Fruit fly (Drosophila melanogaster) whole organism, embryonic: ENCODE results near the gene ovm.

ENCODE experiments used
- CG14050 ChIP-seq: fragments of 200-800 bp; sonication (Bioruptor generic); IDR thresholded peaks from 3 replicates; pipeline ENCODE4 v1.3.6; 2022; ENCODE audit warnings: missing biosample characterization, missing genetic modification characterization
- CG6813 ChIP-seq: fragments of 200-800 bp; sonication (Bioruptor generic); optimal IDR thresholded peaks from 2 replicates; lab custom pipeline; 2017; ENCODE audit warnings: missing biosample characterization, missing genetic modification characterization, mild to moderate bottlenecking, moderate library complexity, missing genetic modification reagents
- Neu2 ChIP-seq: fragments of 200-800 bp; sonication (Bioruptor generic); optimal IDR thresholded peaks from 3 replicates; lab custom pipeline; 2016; ENCODE audit warnings: missing biosample characterization, missing genetic modification characterization, borderline replicate concordance
- gce ChIP-seq: fragments of 200-800 bp; sonication (Bioruptor generic); IDR thresholded peaks from 3 replicates; pipeline ENCODE4 v1.3.6; 2022; ENCODE audit warnings: missing biosample characterization, missing genetic modification characterization

- TF ChIP-seq Neu2 (GFP tag; lab: Kevin White, UChicago) = no peak
- no peak for TF ChIP-seq CG14050 (GFP tag; lab: Robert Waterston, UW)
- no peak for TF ChIP-seq gce (GFP tag; lab: Robert Waterston, UW)
- TF ChIP-seq CG6813 (GFP tag; lab: Kevin White, UChicago) = no peak
Measured at dm6 chr2L:92993-93392, 47.8 kb downstream of the ovm start.
